Worm (Caenorhabditis elegans) whole organism, late embryonic: ENCODE measurements around the gene F28F8.9.

Experiments
- ama-1 ChIP-seq: fragments of 150-350 bp; optimal IDR thresholded peaks from 2 replicates; lab custom pipeline; 2014
- ceh-34 ChIP-seq: sonication (generic microtip); optimal IDR thresholded peaks from 2 replicates; lab custom pipeline; 2016; ENCODE audit warnings: mild to moderate bottlenecking, missing genetic modification characterization, missing compliant biosample characterization
- ceh-45 ChIP-seq: fragments of 200-800 bp; sonication (Bioruptor generic); IDR thresholded peaks from 2 replicates; pipeline ENCODE4 v1.3.6; 2022; ENCODE audit warnings: missing genetic modification reagents, missing genetic modification characterization, missing compliant biosample characterization
- fkh-10 ChIP-seq: fragments of 150-350 bp; optimal IDR thresholded peaks from 2 replicates; lab custom pipeline; 2014; ENCODE audit warnings: missing biosample characterization, missing genetic modification reagents, missing genetic modification characterization
- hlh-6 ChIP-seq: sonication (generic microtip); optimal IDR thresholded peaks from 2 replicates; lab custom pipeline; 2016; ENCODE audit warnings: missing genotype, missing genetic modification characterization, missing compliant biosample characterization
- madf-2 ChIP-seq: sonication (generic microtip); optimal IDR thresholded peaks from 2 replicates; lab custom pipeline; 2017; ENCODE audit warnings: missing genetic modification characterization, missing compliant biosample characterization
- nfya-1 ChIP-seq: sonication (generic microtip); optimal IDR thresholded peaks from 2 replicates; lab custom pipeline; 2017; ENCODE audit warnings: missing genetic modification characterization, mild to moderate bottlenecking, missing compliant biosample characterization, antibody characterized with exemption, moderate library complexity
- nhr-11 ChIP-seq: fragments of 150-350 bp; optimal IDR thresholded peaks from 2 replicates; lab custom pipeline; 2014; ENCODE audit warnings: missing biosample characterization, missing genetic modification characterization
- pag-3 ChIP-seq: sonication (generic microtip); optimal IDR thresholded peaks from 2 replicates; lab custom pipeline; 2016; ENCODE audit warnings: missing compliant biosample characterization, missing genetic modification characterization, borderline replicate concordance
- pha-4 ChIP-seq: fragments of 150-350 bp; optimal IDR thresholded peaks from 2 replicates; lab custom pipeline; 2018; ENCODE audit warnings: missing biosample characterization, missing genetic modification reagents, missing genetic modification characterization
- ref-2 ChIP-seq: sonication (generic microtip); optimal IDR thresholded peaks from 2 replicates; lab custom pipeline; 2016; ENCODE audit warnings: missing genetic modification characterization, missing compliant biosample characterization
- tbx-2 ChIP-seq: sonication (generic microtip); optimal IDR thresholded peaks from 2 replicates; lab custom pipeline; 2016; ENCODE audit warnings: missing genetic modification characterization, missing compliant biosample characterization
- tbx-7 ChIP-seq: sonication (generic microtip); optimal IDR thresholded peaks from 2 replicates; lab custom pipeline; 2016; ENCODE audit warnings: missing genotype, missing genetic modification characterization, missing compliant biosample characterization
- ttx-3 ChIP-seq: sonication (generic microtip); optimal IDR thresholded peaks from 2 replicates; lab custom pipeline; 2016; ENCODE audit warnings: missing genetic modification reagents, missing genetic modification characterization, missing compliant biosample characterization

- TF ChIP-seq tbx-7 (tag; lab: Kevin White, UChicago) (no peak), tbx-2 (tag; lab: Kevin White, UChicago) (no peak), ama-1 (no peak), ref-2 (tag; lab: Kevin White, UChicago) (no peak), ttx-3 (tag; lab: Kevin White, UChicago) (no peak), ceh-34 (tag; lab: Kevin White, UChicago) (no peak), fkh-10 (GFP tag; lab: Kevin White, UChicago) (no peak), nfya-1 (tag; lab: Kevin White, UChicago) (no peak), pag-3 (tag; lab: Kevin White, UChicago) (no peak), nhr-11 (tag; lab: Kevin White, UChicago) (no peak), pha-4 (tag; lab: Kevin White, UChicago) (no peak), hlh-6 (no peak), madf-2 (tag; lab: Kevin White, UChicago) (no peak), ceh-45 (no peak)
Measured at ce11 chrV:15575305-15575704, 3.2 kb downstream of the F28F8.9 start, which contains the start of gene mdt-28.
